Worm (Caenorhabditis elegans): ENCODE measurements around the gene W10G11.1.

ce11 chrII:3595339-3595738 is 34.8 kb upstream of the W10G11.1 start, which contains the start of gene Y49F6A.12:
- no peak for TF ChIP-seq him-1 (tag; optimal IDR thresholded peaks at IDR 0.05)
- TF ChIP-seq dao-5 (tag; optimal IDR thresholded peaks at IDR 0.05), result no peak
- no peak for TF ChIP-seq W03F9.2 (tag; optimal IDR thresholded peaks at IDR 0.05)

Measured in whole organism, L4/young adult.